Worm (Caenorhabditis elegans) whole organism, L1 larva: ENCODE measurements around the gene srz-71.

Experiments
- ces-1 ChIP-seq: fragments of 150-350 bp; optimal IDR thresholded peaks from 2 replicates; lab custom pipeline; 2014; ENCODE audit warnings: missing biosample characterization, missing genetic modification reagents, missing genetic modification characterization
- mdl-1 ChIP-seq, 2 experiments: fragments of 150-350 bp; optimal IDR thresholded peaks; 2 replicates each; lab custom pipeline; 2014 to 2017; ENCODE audit warnings: missing biosample characterization in 2 of 2, missing genetic modification characterization in 2 of 2, inconsistent platforms in 1 of 2
- nhr-237 ChIP-seq: fragments of 150-350 bp; optimal IDR thresholded peaks from 2 replicates; lab custom pipeline; 2014; ENCODE audit warnings: missing biosample characterization, missing genetic modification characterization
- nhr-28 ChIP-seq: fragments of 150-350 bp; optimal IDR thresholded peaks from 2 replicates; lab custom pipeline; 2014; ENCODE audit warnings: missing biosample characterization, missing genetic modification characterization
- nhr-76 ChIP-seq: sonication (generic microtip); optimal IDR thresholded peaks from 2 replicates; lab custom pipeline; 2017; ENCODE audit warnings: missing biosample characterization, missing genetic modification characterization
- rnt-1 ChIP-seq: sonication (generic microtip); optimal IDR thresholded peaks from 2 replicates; lab custom pipeline; 2016; ENCODE audit warnings: mild to moderate bottlenecking, missing genetic modification characterization, moderate library complexity, missing compliant biosample characterization
- skn-1 ChIP-seq: fragments of 150-350 bp; optimal IDR thresholded peaks from 2 replicates; lab custom pipeline; 2014; ENCODE audit warnings: missing biosample characterization, missing genetic modification characterization
- snpc-4 ChIP-seq: fragments of 150-350 bp; optimal IDR thresholded peaks from 2 replicates; lab custom pipeline; 2014; ENCODE audit warnings: missing biosample characterization, missing genetic modification characterization
- unc-86 ChIP-seq: sonication (generic microtip); optimal IDR thresholded peaks from 2 replicates; lab custom pipeline; 2016; ENCODE audit warnings: missing genetic modification characterization, missing compliant biosample characterization

DNA sequence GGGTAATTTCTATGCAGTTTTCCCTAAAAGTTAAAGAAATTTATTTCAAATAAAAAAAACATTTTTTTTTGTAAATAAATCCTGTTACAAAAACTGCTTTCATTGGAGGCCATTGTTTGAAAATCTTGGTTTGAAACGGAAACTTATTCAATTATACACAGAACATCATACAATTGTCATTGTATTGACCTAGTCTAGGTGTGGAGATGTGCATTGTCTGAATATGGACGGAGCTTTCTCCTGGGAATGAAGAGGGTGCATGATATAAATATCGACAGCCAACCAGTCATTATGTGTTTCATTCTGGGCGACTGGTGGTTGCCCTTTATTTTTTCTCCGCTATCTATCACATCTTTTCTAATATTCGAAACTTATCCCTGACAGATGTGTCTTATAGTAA is 13.8 kb downstream of the srz-71 start, which contains the start of gene C35D6.3:
- TF ChIP-seq unc-86: no peak
- TF ChIP-seq nhr-76 (tag; lab: Kevin White, UChicago): no peak
- TF ChIP-seq snpc-4 (tag; lab: Kevin White, UChicago): no peak
- TF ChIP-seq mdl-1 (tag; optimal IDR thresholded peaks at IDR 0.05; lab: Kevin White, UChicago): no peak
- TF ChIP-seq rnt-1: no peak
- no peak for TF ChIP-seq ces-1 (GFP tag; lab: Kevin White, UChicago)
- TF ChIP-seq skn-1 (tag; lab: Kevin White, UChicago): no peak
- TF ChIP-seq nhr-28 (tag; lab: Kevin White, UChicago): no peak
- TF ChIP-seq nhr-237: no peak
